Fruit fly (Drosophila melanogaster): ENCODE results near the gene Rox8.

Rox8 gene

DNA sequence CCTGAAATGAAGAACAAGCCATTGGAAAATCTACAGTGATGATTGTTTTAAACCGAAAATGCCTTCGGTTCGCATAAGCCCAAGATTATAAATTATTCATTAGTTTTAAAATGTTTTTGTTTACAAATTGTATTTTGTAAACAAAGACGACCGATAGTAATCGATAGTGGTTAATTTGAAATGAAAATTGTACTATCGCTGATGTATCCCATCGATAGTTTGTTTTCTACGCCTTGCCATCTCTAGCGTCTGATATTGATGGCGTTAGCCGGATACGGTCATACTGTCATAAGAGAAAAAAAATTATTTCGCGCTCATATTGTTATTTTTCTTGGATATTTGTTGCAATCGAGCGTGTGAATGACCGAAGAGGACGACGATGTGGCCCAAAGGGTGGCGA, 10.0 kb upstream of the Rox8 start, which contains the start of gene SMC1 (continued):
- no peak for TF ChIP-seq Taf1 (GFP tag; IDR thresholded peaks at IDR 0.05)
- TF ChIP-seq Dll (GFP tag; IDR thresholded peaks at IDR 0.05; ENCODE audit: partially characterized antibody) = peak; percentile 98
- TF ChIP-seq CG32772 (GFP tag; IDR thresholded peaks at IDR 0.05) = no peak
- no peak for TF ChIP-seq CG3838 (GFP tag; optimal IDR thresholded peaks at IDR 0.05)
- TF ChIP-seq chif (GFP tag; optimal IDR thresholded peaks at IDR 0.05) = peak in 1 of 2 experiments; percentile 5
- peak; percentile 99 for TF ChIP-seq unc-4 (GFP tag; IDR thresholded peaks at IDR 0.05; ENCODE audit: partially characterized antibody)
- TF ChIP-seq CG13624 (GFP tag; optimal IDR thresholded peaks at IDR 0.05) = peak; percentile 62
- no peak for TF ChIP-seq Aef1 (GFP tag; IDR thresholded peaks at IDR 0.05)
- TF ChIP-seq wdn (GFP tag; IDR thresholded peaks at IDR 0.05) = no peak
- TF ChIP-seq Gug (GFP tag; IDR thresholded peaks at IDR 0.05) = peak; percentile 40; the same call in 1 of the 4 replicates
- peak; percentile 99 for TF ChIP-seq CG14860 (GFP tag; IDR thresholded peaks at IDR 0.05; ENCODE audit: partially characterized antibody)
- no peak for TF ChIP-seq CG16815 (GFP tag; optimal IDR thresholded peaks at IDR 0.05)
- TF ChIP-seq corto (GFP tag; optimal IDR thresholded peaks at IDR 0.05) = no peak
- no peak for TF ChIP-seq Ptx1 (GFP tag; IDR thresholded peaks at IDR 0.05)
- peak; percentile 99 for TF ChIP-seq nerfin-2 (GFP tag; IDR thresholded peaks at IDR 0.05; ENCODE audit: partially characterized antibody)
- TF ChIP-seq C15 (GFP tag; IDR thresholded peaks at IDR 0.05) = 0 out of 3 replicates have a peak, but pooled peaks have one; percentile 28
- peak; percentile 90 for TF ChIP-seq Med (GFP tag)
- no peak for TF ChIP-seq CG3726 (GFP tag; IDR thresholded peaks at IDR 0.05)
- no peak for TF ChIP-seq CG9817 (tag; optimal IDR thresholded peaks at IDR 0.05)
- TF ChIP-seq CG1832 (GFP tag; optimal IDR thresholded peaks at IDR 0.05) = no peak
- peak; percentile 47 for TF ChIP-seq CG17186 (GFP tag; optimal IDR thresholded peaks at IDR 0.05)
- TF ChIP-seq Hey (tag; optimal IDR thresholded peaks at IDR 0.05) = no peak
- TF ChIP-seq CG43689 (GFP tag; IDR thresholded peaks at IDR 0.05) = no peak
- TF ChIP-seq CG9609 (GFP tag; optimal IDR thresholded peaks at IDR 0.05) = no peak
- TF ChIP-seq Hr78 (GFP tag; optimal IDR thresholded peaks at IDR 0.05) = no peak
- TF ChIP-seq CG11560 (tag; IDR thresholded peaks at IDR 0.05) = peak; percentile 19; the same call in 1 of the 3 replicates
- no peak for TF ChIP-seq klu (GFP tag; IDR thresholded peaks at IDR 0.05)
- TF ChIP-seq bsh (GFP tag; optimal IDR thresholded peaks at IDR 0.05) = no peak
- TF ChIP-seq CG13894 (tag; optimal IDR thresholded peaks at IDR 0.05) = peak; percentile 83
- peak; percentile 35 for TF ChIP-seq shn (GFP tag; optimal IDR thresholded peaks at IDR 0.05)
- no peak for TF ChIP-seq CG30431 (GFP tag; optimal IDR thresholded peaks at IDR 0.05)
- no peak for TF ChIP-seq CG4730 (GFP tag; IDR thresholded peaks at IDR 0.05)
- no peak for TF ChIP-seq odd (GFP tag; optimal IDR thresholded peaks at IDR 0.05)
- TF ChIP-seq CG32767 (GFP tag; IDR thresholded peaks at IDR 0.05) = peak; percentile 41; the same call in 1 of the 2 replicates
- TF ChIP-seq sug (tag; optimal IDR thresholded peaks at IDR 0.05) = peak; percentile 70
- TF ChIP-seq CG10654 (GFP tag; optimal IDR thresholded peaks at IDR 0.05) = no peak
- no peak for TF ChIP-seq CG11696 (GFP tag; IDR thresholded peaks at IDR 0.05)
- TF ChIP-seq CG8924 (tag; optimal IDR thresholded peaks at IDR 0.05) = peak; percentile 55
- TF ChIP-seq abd-A (tag; optimal IDR thresholded peaks at IDR 0.05) = no peak
- TF ChIP-seq CG4404 (GFP tag; IDR thresholded peaks at IDR 0.05) = no peak
- peak; percentile 25 for TF ChIP-seq CG1647 (GFP tag; optimal IDR thresholded peaks at IDR 0.05)
- TF ChIP-seq Atf6 (GFP tag; IDR thresholded peaks at IDR 0.05) = peak; percentile 38; the same call in 1 of the 2 replicates
- TF ChIP-seq CG8089 (GFP tag; optimal IDR thresholded peaks at IDR 0.05) = no peak
- TF ChIP-seq ewg (GFP tag; optimal IDR thresholded peaks at IDR 0.05) = no peak
- TF ChIP-seq CG17802 (tag; optimal IDR thresholded peaks at IDR 0.05) = no peak
- TF ChIP-seq fd3F (GFP tag; optimal IDR thresholded peaks at IDR 0.05) = peak; percentile 24
- no peak for TF ChIP-seq zfh1 (GFP tag; IDR thresholded peaks at IDR 0.05)
- peak; percentile 13 for TF ChIP-seq Mes4 (GFP tag; optimal IDR thresholded peaks at IDR 0.05)
- peak; percentile 79 for TF ChIP-seq CG2116 (GFP tag; optimal IDR thresholded peaks at IDR 0.05)
- no peak for TF ChIP-seq CG10565 (GFP tag; optimal IDR thresholded peaks at IDR 0.05)
- no peak for TF ChIP-seq Six4 (GFP tag; optimal IDR thresholded peaks at IDR 0.05)

Measured in whole organism, embryonic.